Fruit fly (Drosophila melanogaster): Measurements from ENCODE around the gene Ugt302C1.

Ugt302C1 gene

DNA sequence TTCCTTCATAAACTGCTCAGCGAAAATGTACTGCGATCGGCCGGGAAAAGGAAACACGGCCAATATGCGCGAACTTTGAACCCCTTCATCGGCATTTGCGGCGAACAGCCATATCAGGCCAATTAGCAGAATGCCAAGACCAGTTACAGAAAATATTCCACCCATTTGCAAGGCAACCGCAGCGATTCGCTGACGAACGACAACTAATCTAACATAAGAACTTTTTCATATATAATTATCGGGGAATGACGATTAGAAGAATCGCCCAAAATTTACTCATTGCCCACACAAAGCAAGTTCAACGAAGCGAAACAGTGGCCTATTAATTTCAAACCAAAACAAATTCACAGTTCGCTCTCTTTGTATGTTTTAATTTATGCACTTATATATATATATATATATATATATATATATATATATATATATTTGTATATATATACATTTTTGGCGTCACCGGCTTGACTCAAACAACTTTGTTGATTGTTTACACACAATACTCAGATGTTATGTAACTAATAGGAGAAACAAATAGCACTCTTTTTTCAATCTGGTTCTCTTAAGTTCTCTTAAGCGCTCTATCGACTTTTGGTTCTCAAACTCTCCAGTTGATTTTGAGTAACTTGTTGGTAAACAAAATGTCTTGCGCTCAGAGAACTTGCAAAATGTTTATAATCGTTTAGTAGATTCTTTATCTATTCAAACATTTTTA, 15.7 kb downstream of the Ugt302C1 start, which contains the start of gene Ugt35A1:
TSS of gene Ugt35A1 (minus strand) at position 205 of the 709 bp plus-strand sequence.
- TF ChIP-seq pan (optimal IDR thresholded peaks at IDR 0.05): no peak
- no peak for TF ChIP-seq usp (GFP tag; optimal IDR thresholded peaks at IDR 0.05)
- TF ChIP-seq EcR (GFP tag; optimal IDR thresholded peaks at IDR 0.05): no peak
- no peak for TF ChIP-seq CG8478 (optimal IDR thresholded peaks at IDR 0.05)
- TF ChIP-seq Dll (optimal IDR thresholded peaks at IDR 0.05): no peak
- no peak for TF ChIP-seq psq (optimal IDR thresholded peaks at IDR 0.05)

DNA sequence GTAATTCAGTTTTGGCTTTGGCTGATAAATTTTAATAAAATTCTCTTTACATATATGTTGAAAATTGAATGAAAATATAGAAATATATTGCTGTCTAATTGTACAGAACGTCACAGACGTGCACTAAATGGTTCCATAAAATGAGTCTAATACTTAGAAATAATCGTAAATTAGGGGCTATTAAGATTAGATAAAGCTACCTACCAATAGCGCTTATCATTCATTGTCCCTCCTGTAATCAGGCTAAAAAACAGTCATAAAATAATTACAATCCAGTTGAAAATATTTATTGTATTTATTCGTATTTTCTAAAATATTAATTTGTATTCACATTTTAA, 16.2 kb downstream of the Ugt302C1 start:
- TF ChIP-seq psq (optimal IDR thresholded peaks at IDR 0.05) (no peak), pan (optimal IDR thresholded peaks at IDR 0.05) (no peak), usp (GFP tag; optimal IDR thresholded peaks at IDR 0.05) (no peak), CG8478 (optimal IDR thresholded peaks at IDR 0.05) (no peak), EcR (GFP tag; optimal IDR thresholded peaks at IDR 0.05) (no peak), Dll (optimal IDR thresholded peaks at IDR 0.05) (no peak)

dm6 chr3R:11175308-11175707, 18.4 kb downstream of the Ugt302C1 start, which contains the start of the genes Ugt304A1 and Ugt303A1:
TSS of gene Ugt304A1 (minus strand) at chr3R:11175408.
TSS of gene Ugt303A1 (plus strand) at chr3R:11175529.
- TF ChIP-seq CG8478 (optimal IDR thresholded peaks at IDR 0.05): no peak
- TF ChIP-seq usp (GFP tag; optimal IDR thresholded peaks at IDR 0.05): no peak
- TF ChIP-seq Dll (optimal IDR thresholded peaks at IDR 0.05): no peak
- TF ChIP-seq EcR (GFP tag; optimal IDR thresholded peaks at IDR 0.05): no peak
- TF ChIP-seq psq (optimal IDR thresholded peaks at IDR 0.05): no peak
- no peak for TF ChIP-seq pan (optimal IDR thresholded peaks at IDR 0.05)

DNA sequence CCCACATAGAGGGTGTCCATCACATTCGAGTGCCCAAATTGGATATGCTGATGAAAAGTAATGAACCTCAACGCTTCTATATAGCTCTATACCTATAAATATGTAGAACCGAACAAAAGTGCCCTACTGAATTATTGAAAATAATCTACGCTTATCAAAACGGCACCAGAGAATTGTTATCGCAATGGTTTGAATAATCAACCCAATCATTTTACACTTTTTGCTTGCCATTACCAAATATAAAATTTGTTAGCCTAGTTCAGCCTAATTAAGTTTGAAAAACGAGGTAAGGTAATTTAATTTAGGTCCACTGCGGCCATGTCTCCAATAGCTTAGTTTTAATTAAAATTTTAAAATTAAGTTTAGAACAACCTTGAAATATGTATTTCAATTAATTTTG, 18.9 kb downstream of the Ugt302C1 start:
- TF ChIP-seq EcR (GFP tag; optimal IDR thresholded peaks at IDR 0.05) (no peak), pan (optimal IDR thresholded peaks at IDR 0.05) (no peak), Dll (optimal IDR thresholded peaks at IDR 0.05) (no peak), usp (GFP tag; optimal IDR thresholded peaks at IDR 0.05) (no peak), CG8478 (optimal IDR thresholded peaks at IDR 0.05) (no peak), psq (optimal IDR thresholded peaks at IDR 0.05) (no peak)

dm6 chr3R:11177579-11177978, 20.7 kb downstream of the Ugt302C1 start:
- TF ChIP-seq pan (optimal IDR thresholded peaks at IDR 0.05) (no peak), CG8478 (optimal IDR thresholded peaks at IDR 0.05) (no peak), Dll (optimal IDR thresholded peaks at IDR 0.05) (no peak), EcR (GFP tag; optimal IDR thresholded peaks at IDR 0.05) (no peak), psq (optimal IDR thresholded peaks at IDR 0.05) (no peak), usp (GFP tag; optimal IDR thresholded peaks at IDR 0.05) (no peak)

DNA sequence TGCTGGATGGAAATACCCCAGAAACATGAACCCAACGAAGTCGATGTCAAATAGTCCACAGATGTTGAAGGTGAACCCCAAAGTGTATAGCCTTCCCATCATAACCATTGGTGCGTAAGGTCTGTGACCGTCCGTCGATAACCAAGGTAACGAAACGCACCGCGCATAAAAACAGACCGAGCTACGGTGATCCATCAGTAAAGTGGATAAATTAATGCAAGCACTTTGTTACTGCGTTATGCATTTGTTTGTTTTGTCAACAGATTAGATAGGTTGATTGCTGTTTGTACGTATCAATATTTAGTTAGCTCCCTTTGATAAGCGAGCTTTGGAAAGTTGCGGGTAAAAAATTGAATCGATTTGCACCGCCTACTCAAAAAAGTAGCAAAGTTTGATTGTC, 21.4 kb downstream of the Ugt302C1 start:
- no peak for TF ChIP-seq Dll (optimal IDR thresholded peaks at IDR 0.05)

DNA sequence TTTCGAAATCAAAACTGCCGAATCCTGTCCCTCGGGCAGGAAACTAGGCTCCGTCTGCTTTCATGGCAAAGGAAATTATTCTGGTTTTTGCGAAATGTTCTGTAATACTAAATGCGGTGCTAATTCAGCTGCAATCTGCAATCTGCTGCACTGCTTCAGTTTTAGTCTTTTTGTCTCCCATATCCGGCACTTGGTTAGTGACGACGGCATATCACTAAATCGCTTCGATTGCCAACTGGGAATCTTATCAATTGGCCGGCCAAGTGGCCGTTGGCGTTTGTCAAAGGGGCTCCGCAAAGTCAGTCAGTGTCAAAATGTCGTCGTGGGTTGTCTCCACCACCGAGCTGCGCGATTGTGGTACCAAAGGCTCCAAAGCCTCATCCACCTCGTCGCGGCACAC, 38.9 kb downstream of the Ugt302C1 start, which contains the start of gene CG18577:
TSS of gene CG18577 (plus strand) at position 301 of the 400 bp plus-strand sequence.
- TF ChIP-seq Dll (optimal IDR thresholded peaks at IDR 0.05) (no peak), psq (optimal IDR thresholded peaks at IDR 0.05) (no peak), usp (GFP tag; optimal IDR thresholded peaks at IDR 0.05) (no peak), CG8478 (optimal IDR thresholded peaks at IDR 0.05) (no peak), pan (optimal IDR thresholded peaks at IDR 0.05) (no peak), EcR (GFP tag; optimal IDR thresholded peaks at IDR 0.05) (no peak)

DNA sequence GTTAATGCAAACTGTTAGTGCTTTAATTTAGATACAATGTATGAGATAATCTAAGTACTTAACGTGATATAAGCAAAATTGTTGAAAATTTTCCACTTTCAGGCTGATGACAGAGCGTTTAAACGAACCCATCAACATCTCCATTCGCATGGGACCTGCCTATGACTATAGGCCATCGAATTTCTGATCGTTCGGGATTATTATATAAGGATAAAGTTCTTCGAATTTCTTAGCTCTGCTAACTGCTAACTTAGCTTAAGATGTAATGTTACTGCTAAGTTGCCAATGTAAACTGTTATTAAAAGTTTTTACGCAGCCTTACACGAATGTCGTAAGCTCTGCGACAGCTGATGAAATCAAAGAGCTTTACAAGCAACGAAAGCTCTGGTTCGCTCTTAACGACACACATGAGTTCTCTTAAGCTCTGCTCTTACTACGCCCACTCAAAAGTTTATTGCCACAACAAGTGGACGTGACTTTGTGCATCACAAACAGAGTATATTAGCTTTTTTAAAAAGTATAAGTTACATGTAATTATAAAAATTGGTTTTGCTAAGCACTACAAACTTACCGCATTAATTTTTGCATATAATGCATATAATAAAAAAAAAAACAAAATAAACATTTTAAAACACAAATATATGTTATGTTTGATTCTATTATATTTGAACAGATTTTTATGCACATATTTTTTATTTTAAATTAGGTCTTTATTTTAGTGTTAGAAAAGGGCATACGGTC, 39.9 kb downstream of the Ugt302C1 start:
- TF ChIP-seq usp (GFP tag; optimal IDR thresholded peaks at IDR 0.05) (no peak), pan (optimal IDR thresholded peaks at IDR 0.05) (no peak)

- TF ChIP-seq pan (optimal IDR thresholded peaks at IDR 0.05) (no peak), psq (optimal IDR thresholded peaks at IDR 0.05) (no peak), Dll (optimal IDR thresholded peaks at IDR 0.05) (no peak), usp (GFP tag; optimal IDR thresholded peaks at IDR 0.05) (no peak), CG8478 (optimal IDR thresholded peaks at IDR 0.05) (no peak), EcR (GFP tag; optimal IDR thresholded peaks at IDR 0.05) (no peak)
Measured at dm6 chr3R:11197389-11197716, 40.5 kb downstream of the Ugt302C1 start, which contains the start of gene cu. TSS of gene cu (plus strand) at chr3R:11197592.

- TF ChIP-seq psq (optimal IDR thresholded peaks at IDR 0.05) (no peak), Dll (optimal IDR thresholded peaks at IDR 0.05) (no peak), EcR (GFP tag; optimal IDR thresholded peaks at IDR 0.05) (peak in 1 of 2 experiments; percentile 1), usp (GFP tag; optimal IDR thresholded peaks at IDR 0.05) (no peak)
Measured at dm6 chr3R:11198062-11198472, 41.2 kb downstream of the Ugt302C1 start.

dm6 chr3R:11199227-11199835, 42.4 kb downstream of the Ugt302C1 start:
- TF ChIP-seq usp (GFP tag; optimal IDR thresholded peaks at IDR 0.05) (no peak), CG8478 (optimal IDR thresholded peaks at IDR 0.05) (no peak), pan (optimal IDR thresholded peaks at IDR 0.05) (no peak), Dll (optimal IDR thresholded peaks at IDR 0.05) (no peak), psq (optimal IDR thresholded peaks at IDR 0.05) (no peak), EcR (GFP tag; optimal IDR thresholded peaks at IDR 0.05) (no peak)
